Fruit fly (Drosophila melanogaster) whole organism, embryonic: ENCODE data around the gene CG5235.

Source experiments
- Abd-B ChIP-seq: fragments of 200-800 bp; sonication (Bioruptor generic); optimal IDR thresholded peaks from 2 replicates; lab custom pipeline; 2018; ENCODE audit warnings: missing biosample characterization, mild to moderate bottlenecking, missing genetic modification characterization, moderate library complexity
- B-H2 ChIP-seq: fragments of 200-800 bp; sonication (Bioruptor generic); optimal IDR thresholded peaks from 2 replicates; lab custom pipeline; 2018; ENCODE audit warnings: missing biosample characterization, mild to moderate bottlenecking, missing genetic modification characterization
- CG10147 ChIP-seq: fragments of 200-800 bp; sonication (Bioruptor generic); optimal IDR thresholded peaks from 2 replicates; lab custom pipeline; 2019; ENCODE audit warnings: missing biosample characterization, mild to moderate bottlenecking, missing genetic modification characterization, moderate library complexity
- CG10543 ChIP-seq: fragments of 200-800 bp; sonication (Bioruptor generic); optimal IDR thresholded peaks from 3 replicates; lab custom pipeline; 2017; ENCODE audit warnings: missing biosample characterization, mild to moderate bottlenecking, missing genetic modification characterization, moderate library complexity
- CG10959 ChIP-seq: fragments of 200-800 bp; sonication (Bioruptor generic); IDR thresholded peaks from 2 replicates; pipeline ENCODE4 v1.3.6; 2022; ENCODE audit warnings: missing biosample characterization, missing genetic modification characterization
- CG10979 ChIP-seq: fragments of 200-800 bp; sonication (Bioruptor generic); optimal IDR thresholded peaks from 2 replicates; lab custom pipeline; 2018; ENCODE audit warnings: missing biosample characterization, mild to moderate bottlenecking, missing genetic modification characterization, moderate library complexity
- CG11696 ChIP-seq: fragments of 200-800 bp; sonication (Bioruptor generic); IDR thresholded peaks from 2 replicates; pipeline ENCODE4 v1.3.6; 2022; ENCODE audit warnings: missing biosample characterization, missing genetic modification characterization
- CG12659 ChIP-seq: fragments of 200-800 bp; sonication (Bioruptor generic); optimal IDR thresholded peaks from 3 replicates; lab custom pipeline; 2017; ENCODE audit warnings: mild to moderate bottlenecking, missing biosample characterization, missing genetic modification reagents, missing genetic modification characterization
- CG13287 ChIP-seq: fragments of 200-800 bp; sonication (Bioruptor generic); IDR thresholded peaks from 2 replicates; pipeline ENCODE4 v1.3.6; 2022; ENCODE audit warnings: missing biosample characterization, missing genetic modification characterization; ENCODE audit not compliant: partially characterized antibody
- CG15696 ChIP-seq: fragments of 200-800 bp; sonication (Bioruptor generic); optimal IDR thresholded peaks from 2 replicates; lab custom pipeline; 2019; ENCODE audit warnings: missing biosample characterization, mild to moderate bottlenecking, missing genetic modification characterization, moderate library complexity
- CG16815 ChIP-seq: fragments of 200-800 bp; sonication (Bioruptor generic); optimal IDR thresholded peaks from 3 replicates; lab custom pipeline; 2017; ENCODE audit warnings: missing biosample characterization, mild to moderate bottlenecking, missing genetic modification characterization
- CG18599 ChIP-seq: fragments of 200-800 bp; sonication (Bioruptor generic); optimal IDR thresholded peaks from 3 replicates; lab custom pipeline; 2017; ENCODE audit warnings: missing biosample characterization, missing genetic modification characterization, mild to moderate bottlenecking, moderate library complexity, missing genetic modification reagents
- CG2202 ChIP-seq: fragments of 200-800 bp; sonication (Bioruptor generic); optimal IDR thresholded peaks from 2 replicates; lab custom pipeline; 2018; ENCODE audit warnings: missing biosample characterization, mild to moderate bottlenecking, missing genetic modification characterization
- CG30431 ChIP-seq: fragments of 200-800 bp; sonication (Bioruptor generic); optimal IDR thresholded peaks from 2 replicates; lab custom pipeline; 2017; ENCODE audit warnings: missing biosample characterization, missing genetic modification characterization
- CG31441 ChIP-seq: fragments of 200-800 bp; sonication (Bioruptor generic); IDR thresholded peaks from 2 replicates; pipeline ENCODE4 v1.3.6; 2022; ENCODE audit warnings: missing biosample characterization, missing genetic modification characterization
- CG32767 ChIP-seq: fragments of 200-800 bp; sonication (Bioruptor generic); IDR thresholded peaks from 2 replicates; pipeline ENCODE4 v1.3.6; 2022; ENCODE audit warnings: missing biosample characterization, missing genetic modification characterization
- CG34224 ChIP-seq: fragments of 200-800 bp; sonication (Bioruptor generic); IDR thresholded peaks from 3 replicates; pipeline ENCODE4 v1.3.6; 2022; ENCODE audit warnings: missing biosample characterization, missing genetic modification characterization; ENCODE audit not compliant: partially characterized antibody
- CG3838 ChIP-seq: fragments of 200-800 bp; sonication (Bioruptor generic); optimal IDR thresholded peaks from 3 replicates; lab custom pipeline; 2016; ENCODE audit warnings: missing biosample characterization, missing genetic modification characterization
- CG4820 ChIP-seq: fragments of 200-800 bp; sonication (Bioruptor generic); optimal IDR thresholded peaks from 3 replicates; lab custom pipeline; 2016; ENCODE audit warnings: missing biosample characterization, missing genetic modification characterization
- CG6854 ChIP-seq: fragments of 200-800 bp; sonication (Bioruptor generic); optimal IDR thresholded peaks from 3 replicates; lab custom pipeline; 2017; ENCODE audit warnings: missing biosample characterization, mild to moderate bottlenecking, missing genetic modification characterization
- CG7556 ChIP-seq: fragments of 200-800 bp; sonication (Bioruptor generic); optimal IDR thresholded peaks from 2 replicates; lab custom pipeline; 2017; ENCODE audit warnings: missing biosample characterization, mild to moderate bottlenecking, missing genetic modification characterization
- CG7963 ChIP-seq: fragments of 200-800 bp; sonication (Bioruptor generic); IDR thresholded peaks from 3 replicates; pipeline ENCODE4 v1.3.6; 2022; ENCODE audit warnings: missing biosample characterization, missing genetic modification characterization; ENCODE audit not compliant: partially characterized antibody
- CG8359 ChIP-seq: fragments of 200-800 bp; sonication (Bioruptor generic); optimal IDR thresholded peaks from 2 replicates; lab custom pipeline; 2017; ENCODE audit warnings: missing biosample characterization, mild to moderate bottlenecking, missing genetic modification characterization, borderline replicate concordance
- CG9609 ChIP-seq: fragments of 200-800 bp; sonication (Bioruptor generic); optimal IDR thresholded peaks from 3 replicates; lab custom pipeline; 2016; ENCODE audit warnings: missing biosample characterization, missing genetic modification characterization
- CkIIα-i1 ChIP-seq: fragments of 200-800 bp; sonication (Bioruptor generic); IDR thresholded peaks from 2 replicates; pipeline ENCODE4 v1.3.6; 2022; ENCODE audit warnings: missing biosample characterization, missing genetic modification characterization
- Dad ChIP-seq: fragments of 200-800 bp; sonication (Bioruptor generic); optimal IDR thresholded peaks from 3 replicates; lab custom pipeline; 2016; ENCODE audit warnings: missing biosample characterization, missing genetic modification characterization
- Doc3 ChIP-seq: fragments of 200-800 bp; sonication (Bioruptor generic); IDR thresholded peaks from 3 replicates; pipeline ENCODE4 v1.3.6; 2022; ENCODE audit warnings: missing biosample characterization, missing genetic modification characterization; ENCODE audit not compliant: partially characterized antibody
- Gug ChIP-seq: fragments of 200-800 bp; sonication (Bioruptor generic); IDR thresholded peaks from 4 replicates; pipeline ENCODE4 v1.3.6; 2022; ENCODE audit warnings: missing biosample characterization, missing genetic modification characterization
- HLH4C ChIP-seq: fragments of 200-800 bp; sonication (Bioruptor generic); IDR thresholded peaks from 3 replicates; pipeline ENCODE4 v1.3.6; 2022; ENCODE audit warnings: missing biosample characterization, missing genetic modification characterization; ENCODE audit not compliant: partially characterized antibody
- Hsf ChIP-seq: fragments of 200-800 bp; sonication (Bioruptor generic); optimal IDR thresholded peaks from 3 replicates; lab custom pipeline; 2016; ENCODE audit warnings: missing biosample characterization, missing genetic modification characterization
- Kr ChIP-seq: fragments of 200-800 bp; sonication (Bioruptor generic); optimal IDR thresholded peaks from 2 replicates; lab custom pipeline; 2017; ENCODE audit warnings: missing biosample characterization, mild to moderate bottlenecking, missing genetic modification characterization
- NFAT ChIP-seq: fragments of 200-800 bp; sonication (Bioruptor generic); IDR thresholded peaks from 2 replicates; pipeline ENCODE4 v1.3.6; 2022; ENCODE audit warnings: missing biosample characterization, missing genetic modification characterization
- NK7.1 ChIP-seq: fragments of 200-800 bp; sonication (Bioruptor generic); optimal IDR thresholded peaks from 3 replicates; lab custom pipeline; 2016; ENCODE audit warnings: missing biosample characterization, missing genetic modification characterization
- Poxn ChIP-seq: fragments of 200-800 bp; sonication (Bioruptor generic); IDR thresholded peaks from 2 replicates; pipeline ENCODE4 v1.3.6; 2022; ENCODE audit warnings: missing biosample characterization, missing genetic modification characterization
- TFAM ChIP-seq: fragments of 200-800 bp; sonication (Bioruptor generic); optimal IDR thresholded peaks from 2 replicates; lab custom pipeline; 2017; ENCODE audit warnings: missing biosample characterization, missing genetic modification characterization, inconsistent platforms
- bcd ChIP-seq: fragments of 200-800 bp; sonication (Bioruptor generic); optimal IDR thresholded peaks from 2 replicates; lab custom pipeline; 2017; ENCODE audit warnings: missing biosample characterization, mild to moderate bottlenecking, missing genetic modification characterization
- cato ChIP-seq: fragments of 200-800 bp; sonication (Bioruptor generic); optimal IDR thresholded peaks from 2 replicates; lab custom pipeline; 2016; ENCODE audit warnings: missing biosample characterization, missing genetic modification characterization, borderline replicate concordance
- ci ChIP-seq: fragments of 200-800 bp; sonication (Bioruptor generic); IDR thresholded peaks from 3 replicates; pipeline ENCODE4 v1.3.6; 2022; ENCODE audit warnings: missing biosample characterization, missing genetic modification characterization
- crc ChIP-seq: fragments of 200-800 bp; sonication (Bioruptor generic); optimal IDR thresholded peaks from 2 replicates; lab custom pipeline; 2016; ENCODE audit warnings: missing biosample characterization, missing genetic modification characterization
- fru ChIP-seq: fragments of >200 bp; optimal IDR thresholded peaks from 2 replicates; lab custom pipeline; 2017
- gcm ChIP-seq: fragments of 200-800 bp; sonication (Bioruptor generic); optimal IDR thresholded peaks from 2 replicates; lab custom pipeline; 2019; ENCODE audit warnings: missing biosample characterization, mild to moderate bottlenecking, missing genetic modification characterization, moderate library complexity
- her ChIP-seq: fragments of 200-800 bp; sonication (Bioruptor generic); optimal IDR thresholded peaks from 2 replicates; lab custom pipeline; 2016; ENCODE audit warnings: missing biosample characterization, missing genetic modification characterization
- inv ChIP-seq: fragments of 200-800 bp; sonication (Bioruptor generic); IDR thresholded peaks from 2 replicates; pipeline ENCODE4 v1.3.6; 2022; ENCODE audit warnings: missing biosample characterization, missing genetic modification characterization; ENCODE audit not compliant: partially characterized antibody
- nom ChIP-seq: fragments of 200-800 bp; sonication (Bioruptor generic); optimal IDR thresholded peaks from 2 replicates; lab custom pipeline; 2017; ENCODE audit warnings: missing biosample characterization, missing genetic modification characterization, mild to moderate bottlenecking, moderate library complexity, missing genetic modification reagents
- onecut ChIP-seq: fragments of 200-800 bp; sonication (Bioruptor generic); IDR thresholded peaks from 2 replicates; pipeline ENCODE4 v1.3.6; 2022; ENCODE audit warnings: missing biosample characterization, missing genetic modification characterization
- org-1 ChIP-seq: fragments of 200-800 bp; sonication (Bioruptor generic); optimal IDR thresholded peaks from 2 replicates; lab custom pipeline; 2017; ENCODE audit warnings: missing biosample characterization, missing genetic modification characterization
- ro ChIP-seq: fragments of 200-800 bp; sonication (Bioruptor generic); IDR thresholded peaks from 2 replicates; pipeline ENCODE4 v1.3.6; 2022; ENCODE audit warnings: missing biosample characterization, missing genetic modification characterization
- yki ChIP-seq: fragments of >200 bp; optimal IDR thresholded peaks from 3 replicates; lab custom pipeline; 2018
- z ChIP-seq: fragments of 200-800 bp; sonication (Bioruptor generic); IDR thresholded peaks from 3 replicates; pipeline ENCODE4 v1.3.6; 2022; ENCODE audit warnings: missing biosample characterization, missing genetic modification characterization

The CG5235 gene

dm6 chr3L:16113607-16114337, 23.6 kb upstream of the CG5235 start (continued):
- TF ChIP-seq ci (GFP tag; lab: Robert Waterston, UW) (peak; percentile 87), CG10959 (GFP tag; lab: Robert Waterston, UW) (0 out of 2 replicates have a peak, but pooled peaks have one; percentile 29), CG3838 (GFP tag; lab: Kevin White, UChicago) (peak; percentile 46), org-1 (GFP tag; lab: Kevin White, UChicago) (peak; percentile 76), HLH4C (GFP tag; lab: Robert Waterston, UW) (peak; percentile 65), CkIIα-i1 (GFP tag; lab: Robert Waterston, UW) (no peak), CG30431 (peak; percentile 57), gcm (GFP tag; lab: Kevin White, UChicago) (peak; percentile 95), CG10147 (GFP tag; lab: Kevin White, UChicago) (peak; percentile 84), Abd-B (GFP tag; lab: Kevin White, UChicago) (no peak), onecut (GFP tag; lab: Robert Waterston, UW) (peak; percentile 72), Gug (GFP tag; lab: Robert Waterston, UW) (peak; percentile 76; the same call in 3 of the 4 replicates), fru (lab: Kevin White, UChicago) (no peak), CG7963 (GFP tag; lab: Robert Waterston, UW) (peak; percentile 47; the same call in 1 of the 3 replicates), nom (GFP tag; lab: Kevin White, UChicago) (peak; percentile 73), bcd (peak; percentile 84), Doc3 (peak; percentile 48; the same call in 1 of the 3 replicates), NK7.1 (peak; percentile 71), inv (peak; percentile 52), CG15696 (peak; percentile 64), ro (no peak), CG16815 (GFP tag; lab: Kevin White, UChicago) (peak; percentile 57), Hsf (GFP tag; lab: Kevin White, UChicago) (peak; percentile 85), CG13287 (peak; percentile 79), CG6854 (GFP tag; lab: Kevin White, UChicago) (peak; percentile 73), CG10979 (tag; lab: Kevin White, UChicago) (peak; percentile 77), TFAM (no peak), CG2202 (tag; lab: Kevin White, UChicago) (peak; percentile 58), yki (no peak), CG34224 (GFP tag; lab: Robert Waterston, UW) (peak; percentile 53), CG32767 (GFP tag; lab: Robert Waterston, UW) (peak; percentile 59; the same call in 1 of the 2 replicates), CG31441 (GFP tag; lab: Robert Waterston, UW) (no peak; the same call in none of the 2 replicates), z (GFP tag; lab: Robert Waterston, UW) (0 out of 3 replicates have a peak, but pooled peaks have one; percentile 52), Kr (GFP tag; lab: Kevin White, UChicago) (no peak), cato (GFP tag; lab: Kevin White, UChicago) (peak; percentile 47), crc (GFP tag; lab: Kevin White, UChicago) (peak; percentile 77), CG4820 (GFP tag; lab: Kevin White, UChicago) (peak; percentile 100), B-H2 (GFP tag; lab: Kevin White, UChicago) (peak; percentile 83), CG11696 (peak; percentile 56), CG9609 (GFP tag; lab: Kevin White, UChicago) (peak; percentile 85), CG18599 (GFP tag; lab: Kevin White, UChicago) (no peak), CG8359 (GFP tag; lab: Kevin White, UChicago) (peak; percentile 40), Dad (GFP tag; lab: Kevin White, UChicago) (peak; percentile 83), NFAT (GFP tag; lab: Robert Waterston, UW) (peak; percentile 69), CG10543 (GFP tag; lab: Kevin White, UChicago) (no peak), her (GFP tag; lab: Kevin White, UChicago) (peak; percentile 59), Poxn (GFP tag; lab: Robert Waterston, UW) (0 out of 2 replicates have a peak, but pooled peaks have one; percentile 34), CG12659 (GFP tag; lab: Kevin White, UChicago) (peak; percentile 98), CG7556 (GFP tag; lab: Kevin White, UChicago) (peak; percentile 86)
